Worm (Caenorhabditis elegans) whole organism, L4 larva: ENCODE results near the gene srx-41.

Experiments
- F26F4.8 ChIP-seq: fragments of 200-800 bp; sonication (Bioruptor generic); conservative IDR thresholded peaks from 2 replicates; pipeline ENCODE4 v1.3.6; 2022; ENCODE audit warnings: missing genetic modification characterization, missing compliant biosample characterization
- R02D3.7 ChIP-seq: fragments of 150-350 bp; sonication (generic microtip); optimal IDR thresholded peaks from 3 replicates; lab custom pipeline; 2014; ENCODE audit warnings: missing biosample characterization, missing genetic modification characterization
- T20F7.1 ChIP-seq: fragments of 200-800 bp; sonication (Bioruptor generic); optimal IDR thresholded peaks from 2 replicates; lab custom pipeline; 2018; ENCODE audit warnings: mild to moderate bottlenecking, missing genetic modification characterization, missing compliant biosample characterization
- Y105C5A.15 ChIP-seq: fragments of 200-800 bp; sonication (Bioruptor generic); IDR thresholded peaks from 2 replicates; pipeline ENCODE4 v1.3.6; 2022; ENCODE audit warnings: missing genetic modification characterization, missing compliant biosample characterization
- Y48G9A.11 ChIP-seq: fragments of 200-800 bp; sonication (Bioruptor generic); IDR thresholded peaks from 2 replicates; pipeline ENCODE4 v1.3.6; 2022; ENCODE audit warnings: missing genetic modification reagents, missing genetic modification characterization, missing compliant biosample characterization
- Y5F2A.4 ChIP-seq: fragments of 200-800 bp; sonication (Bioruptor generic); optimal IDR thresholded peaks from 2 replicates; lab custom pipeline; 2018; ENCODE audit warnings: mild to moderate bottlenecking, missing genetic modification characterization, missing compliant biosample characterization
- Y75B8A.6 ChIP-seq: fragments of 200-800 bp; sonication (Bioruptor generic); IDR thresholded peaks from 2 replicates; pipeline ENCODE4 v1.3.6; 2022; ENCODE audit warnings: missing genetic modification reagents, missing genetic modification characterization, missing compliant biosample characterization
- ZK337.2 ChIP-seq: fragments of 200-800 bp; sonication (Bioruptor generic); IDR thresholded peaks from 2 replicates; pipeline ENCODE4 v1.3.6; 2022; ENCODE audit warnings: missing genetic modification reagents, missing genetic modification characterization, missing compliant biosample characterization
- ama-1 ChIP-seq: fragments of 150-350 bp; optimal IDR thresholded peaks from 2 replicates; lab custom pipeline; 2014; ENCODE audit warnings: inconsistent platforms, mixed read lengths
- arid-1 ChIP-seq: fragments of 200-800 bp; sonication (Bioruptor generic); conservative IDR thresholded peaks from 2 replicates; pipeline ENCODE4 v1.3.6; 2022; ENCODE audit warnings: missing genetic modification reagents, missing genetic modification characterization, missing compliant biosample characterization
- ceh-28 ChIP-seq: fragments of 150-350 bp; optimal IDR thresholded peaks from 2 replicates; lab custom pipeline; 2014; ENCODE audit warnings: missing biosample characterization, missing genetic modification reagents, missing genetic modification characterization
- ceh-32 ChIP-seq: sonication (generic microtip); optimal IDR thresholded peaks from 2 replicates; lab custom pipeline; 2016; ENCODE audit warnings: mild to moderate bottlenecking, missing genetic modification characterization, missing compliant biosample characterization; ENCODE audit not compliant: poor library complexity
- ceh-44 ChIP-seq: fragments of 200-800 bp; sonication (Bioruptor generic); IDR thresholded peaks from 2 replicates; pipeline ENCODE4 v1.3.6; 2022; ENCODE audit warnings: missing genetic modification reagents, missing genetic modification characterization, missing compliant biosample characterization
- ceh-62 ChIP-seq: sonication (generic microtip); optimal IDR thresholded peaks from 2 replicates; lab custom pipeline; 2017; ENCODE audit warnings: missing biosample characterization, missing genetic modification characterization
- ceh-82 ChIP-seq: sonication (generic microtip); optimal IDR thresholded peaks from 2 replicates; lab custom pipeline; 2017; ENCODE audit warnings: missing biosample characterization, missing genetic modification characterization
- daf-19 ChIP-seq: fragments of 200-800 bp; sonication (Bioruptor generic); conservative IDR thresholded peaks from 2 replicates; pipeline ENCODE4 v1.3.6; 2022; ENCODE audit warnings: missing genetic modification characterization, missing compliant biosample characterization
- dmd-9 ChIP-seq: fragments of 200-800 bp; sonication (Bioruptor generic); IDR thresholded peaks from 2 replicates; pipeline ENCODE4 v1.3.6; 2022; ENCODE audit warnings: missing genetic modification reagents, missing genetic modification characterization, missing compliant biosample characterization
- duxl-1 ChIP-seq: sonication (generic microtip); optimal IDR thresholded peaks from 2 replicates; lab custom pipeline; 2016; ENCODE audit warnings: mild to moderate bottlenecking, missing genetic modification characterization, moderate library complexity, missing compliant biosample characterization; ENCODE audit not compliant: poor library complexity
- egl-27 ChIP-seq: sonication (generic microtip); optimal IDR thresholded peaks from 3 replicates; lab custom pipeline; 2017; ENCODE audit warnings: missing biosample characterization, missing genetic modification reagents, missing genetic modification characterization
- fkh-10 ChIP-seq: fragments of 150-350 bp; optimal IDR thresholded peaks from 2 replicates; lab custom pipeline; 2014; ENCODE audit warnings: missing biosample characterization, missing genetic modification reagents, missing genetic modification characterization
- gei-8 ChIP-seq: fragments of 200-800 bp; sonication (Bioruptor generic); optimal IDR thresholded peaks from 2 replicates; lab custom pipeline; 2018; ENCODE audit warnings: mild to moderate bottlenecking, missing genetic modification characterization, missing compliant biosample characterization
- hlh-30 ChIP-seq: sonication (generic microtip); optimal IDR thresholded peaks from 2 replicates; lab custom pipeline; 2017; ENCODE audit warnings: antibody characterized with exemption, mild to moderate bottlenecking, missing genetic modification characterization, missing compliant biosample characterization; ENCODE audit not compliant: insufficient read depth
- hmg-1.1 ChIP-seq: fragments of 200-800 bp; sonication (Bioruptor generic); IDR thresholded peaks from 2 replicates; pipeline ENCODE4 v1.3.6; 2022; ENCODE audit warnings: missing genetic modification reagents, missing genetic modification characterization, missing compliant biosample characterization
- jun-1 ChIP-seq: fragments of 150-350 bp; optimal IDR thresholded peaks from 2 replicates; lab custom pipeline; 2014; ENCODE audit warnings: missing biosample characterization, missing genetic modification reagents, missing genetic modification characterization
- lim-7 ChIP-seq: fragments of 200-800 bp; sonication (Bioruptor generic); IDR thresholded peaks from 2 replicates; pipeline ENCODE4 v1.3.6; 2022; ENCODE audit warnings: missing genetic modification characterization, missing compliant biosample characterization
- lin-38 ChIP-seq: fragments of 200-800 bp; sonication (Bioruptor generic); IDR thresholded peaks from 2 replicates; pipeline ENCODE4 v1.3.6; 2022; ENCODE audit warnings: missing genetic modification reagents, missing genetic modification characterization, missing compliant biosample characterization
- lir-3 ChIP-seq: sonication (generic microtip); optimal IDR thresholded peaks from 2 replicates; lab custom pipeline; 2016; ENCODE audit warnings: mild to moderate bottlenecking, missing genetic modification characterization, missing compliant biosample characterization
- madf-5 ChIP-seq, 2 experiments: fragments of 200-800 bp; sonication (Bioruptor generic); IDR thresholded peaks; 2 replicates each; pipeline ENCODE4 v1.3.6; 2022; ENCODE audit warnings: missing compliant biosample characterization in 2 of 2, missing genetic modification characterization in 2 of 2
- madf-9 ChIP-seq: fragments of 200-800 bp; sonication (Bioruptor generic); conservative IDR thresholded peaks from 2 replicates; pipeline ENCODE4 v1.3.6; 2022; ENCODE audit warnings: missing genetic modification reagents, missing genetic modification characterization, missing compliant biosample characterization
- mdt-29 ChIP-seq: fragments of 200-800 bp; sonication (Bioruptor generic); IDR thresholded peaks from 2 replicates; pipeline ENCODE4 v1.3.6; 2022; ENCODE audit warnings: missing genetic modification reagents, missing genetic modification characterization, missing compliant biosample characterization
- mep-1 ChIP-seq: fragments of 150-350 bp; sonication (generic microtip); optimal IDR thresholded peaks from 3 replicates; lab custom pipeline; 2014; ENCODE audit warnings: missing biosample characterization, missing genetic modification characterization
- mes-2 ChIP-seq: sonication (generic microtip); optimal IDR thresholded peaks from 2 replicates; lab custom pipeline; 2016; ENCODE audit warnings: missing genotype, mild to moderate bottlenecking, missing genetic modification characterization, missing compliant biosample characterization; ENCODE audit not compliant: poor library complexity, severe bottlenecking
- mxl-2 ChIP-seq: fragments of 200-800 bp; sonication (Bioruptor generic); conservative IDR thresholded peaks from 2 replicates; pipeline ENCODE4 v1.3.6; 2022; ENCODE audit warnings: missing genetic modification reagents, missing genetic modification characterization, missing compliant biosample characterization
- nhr-111 ChIP-seq: fragments of 200-800 bp; sonication (Bioruptor generic); optimal IDR thresholded peaks from 2 replicates; lab custom pipeline; 2018; ENCODE audit warnings: mild to moderate bottlenecking, missing genetic modification characterization, missing compliant biosample characterization
- nhr-237 ChIP-seq: sonication (generic microtip); optimal IDR thresholded peaks from 2 replicates; lab custom pipeline; 2017; ENCODE audit warnings: missing biosample characterization, missing genetic modification characterization
- nhr-28 ChIP-seq: fragments of 150-350 bp; optimal IDR thresholded peaks from 2 replicates; lab custom pipeline; 2014; ENCODE audit warnings: missing biosample characterization, missing genetic modification characterization
- nhr-42 ChIP-seq: fragments of 200-800 bp; sonication (Bioruptor generic); IDR thresholded peaks from 2 replicates; pipeline ENCODE4 v1.3.6; 2022; ENCODE audit warnings: missing genetic modification characterization, missing compliant biosample characterization
- php-3 ChIP-seq: fragments of 200-800 bp; sonication (Bioruptor generic); IDR thresholded peaks from 2 replicates; pipeline ENCODE4 v1.3.6; 2022; ENCODE audit warnings: missing genetic modification reagents, missing genetic modification characterization, missing compliant biosample characterization
- pqm-1 ChIP-seq: sonication (generic microtip); optimal IDR thresholded peaks from 2 replicates; lab custom pipeline; 2017; ENCODE audit warnings: missing biosample characterization, missing genetic modification characterization
- rbr-2 ChIP-seq: sonication (generic microtip); optimal IDR thresholded peaks from 2 replicates; lab custom pipeline; 2016; ENCODE audit warnings: missing genotype, missing genetic modification characterization, missing compliant biosample characterization
- saeg-2 ChIP-seq: fragments of 200-800 bp; sonication (Bioruptor generic); IDR thresholded peaks from 2 replicates; pipeline ENCODE4 v1.3.6; 2022; ENCODE audit warnings: missing genetic modification reagents, missing genetic modification characterization, missing compliant biosample characterization
- sdz-12 ChIP-seq: fragments of 200-800 bp; sonication (Bioruptor generic); optimal IDR thresholded peaks from 2 replicates; lab custom pipeline; 2018; ENCODE audit warnings: mild to moderate bottlenecking, missing genetic modification characterization, missing compliant biosample characterization
- set-16 ChIP-seq: fragments of 200-800 bp; sonication (Bioruptor generic); IDR thresholded peaks from 2 replicates; pipeline ENCODE4 v1.3.6; 2022; ENCODE audit warnings: missing genetic modification reagents, missing genetic modification characterization, missing compliant biosample characterization
- skn-1 ChIP-seq: fragments of 150-350 bp; optimal IDR thresholded peaks from 2 replicates; lab custom pipeline; 2014; ENCODE audit warnings: missing biosample characterization, missing genetic modification characterization
- snpc-4 ChIP-seq: fragments of 150-350 bp; optimal IDR thresholded peaks from 2 replicates; lab custom pipeline; 2014; ENCODE audit warnings: missing biosample characterization, missing genetic modification characterization
- tag-97 ChIP-seq: fragments of 200-800 bp; sonication (Bioruptor generic); IDR thresholded peaks from 2 replicates; pipeline ENCODE4 v1.3.6; 2022; ENCODE audit warnings: missing genetic modification characterization, missing compliant biosample characterization
- unc-130 ChIP-seq: sonication (generic microtip); optimal IDR thresholded peaks from 2 replicates; lab custom pipeline; 2016; ENCODE audit warnings: missing genetic modification reagents, missing genetic modification characterization, missing compliant biosample characterization
- unc-39 ChIP-seq: sonication (generic microtip); optimal IDR thresholded peaks from 2 replicates; lab custom pipeline; 2017; ENCODE audit warnings: missing biosample characterization, missing genetic modification characterization
- vab-7 ChIP-seq: fragments of 200-800 bp; sonication (Bioruptor generic); IDR thresholded peaks from 2 replicates; pipeline ENCODE4 v1.3.6; 2022; ENCODE audit warnings: missing genetic modification reagents, missing genetic modification characterization, missing compliant biosample characterization
- zfp-2 ChIP-seq: sonication (generic microtip); optimal IDR thresholded peaks from 2 replicates; lab custom pipeline; 2016; ENCODE audit warnings: mild to moderate bottlenecking, missing genetic modification characterization, missing compliant biosample characterization
- zip-2 ChIP-seq: fragments of 150-350 bp; optimal IDR thresholded peaks from 2 replicates; lab custom pipeline; 2014; ENCODE audit warnings: missing biosample characterization, missing genetic modification characterization
- ztf-7 ChIP-seq: fragments of 150-350 bp; optimal IDR thresholded peaks from 2 replicates; lab custom pipeline; 2014; ENCODE audit warnings: missing biosample characterization, missing genetic modification characterization

srx-41 gene

DNA sequence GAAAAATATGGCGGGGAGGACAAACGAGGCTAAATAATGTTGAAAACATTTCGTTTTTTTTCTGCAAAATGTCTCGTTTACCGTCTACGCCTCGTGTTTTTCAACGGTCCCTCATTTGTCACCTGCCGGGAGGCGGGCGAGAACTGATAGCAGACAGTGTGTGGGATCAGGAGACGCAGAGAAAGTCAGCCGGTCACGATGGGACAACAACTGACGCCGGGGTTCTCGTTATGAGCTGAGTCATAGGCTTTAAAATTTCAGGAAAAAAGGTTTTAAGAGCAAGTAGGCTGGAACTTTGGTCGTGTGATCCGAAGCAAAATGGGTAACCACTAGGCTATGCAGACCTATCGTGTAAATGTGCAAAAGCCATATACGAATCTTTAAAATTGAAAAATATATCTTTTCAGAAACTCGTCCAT lies 48.8 kb upstream of the srx-41 start, which contains the start of gene W08A12.2 (continued):
- no peak for TF ChIP-seq saeg-2 (GFP tag; lab: Robert Waterston, UW)
- TF ChIP-seq tag-97 (GFP tag; lab: Robert Waterston, UW) = no peak
- peak in 1 of 2 experiments; percentile 72; a peak in 1 of 4 replicates for TF ChIP-seq madf-5 (GFP tag; IDR thresholded peaks at IDR 0.05; lab: Robert Waterston, UW)
- peak; percentile 56 for TF ChIP-seq Y48G9A.11 (GFP tag; lab: Robert Waterston, UW)
- TF ChIP-seq unc-130 (GFP tag; lab: Kevin White, UChicago) = no peak
- TF ChIP-seq nhr-42 (GFP tag; lab: Robert Waterston, UW) = no peak
- TF ChIP-seq set-16 = peak; percentile 16; the same call in 1 of the 2 replicates
- no peak for TF ChIP-seq gei-8 (GFP tag; lab: Kevin White, UChicago)
- TF ChIP-seq Y75B8A.6 (GFP tag; lab: Robert Waterston, UW) = 0 out of 2 replicates have a peak, but pooled peaks have one; percentile 60
- no peak for TF ChIP-seq nhr-28 (tag; lab: Kevin White, UChicago)
- TF ChIP-seq mxl-2 (GFP tag; lab: Robert Waterston, UW) = no peak
- 0 out of 2 replicates have a peak, but pooled peaks have one; percentile 34 for TF ChIP-seq php-3 (GFP tag; lab: Robert Waterston, UW)
- no peak for TF ChIP-seq ceh-28
- TF ChIP-seq nhr-111 = peak; percentile 8
- no peak; the same call in 1 of the 2 replicates for TF ChIP-seq madf-9 (GFP tag; lab: Robert Waterston, UW)
- no peak for TF ChIP-seq fkh-10 (GFP tag; lab: Kevin White, UChicago)
- no peak for TF ChIP-seq Y105C5A.15 (GFP tag; lab: Robert Waterston, UW)
- peak; percentile 72 for TF ChIP-seq lin-38 (GFP tag; lab: Robert Waterston, UW)
- no peak for TF ChIP-seq sdz-12 (GFP tag; lab: Kevin White, UChicago)
- peak; percentile 71 for TF ChIP-seq vab-7 (GFP tag; lab: Robert Waterston, UW)
- TF ChIP-seq jun-1 (tag; lab: Kevin White, UChicago) = no peak
- peak; percentile 40; the same call in 1 of the 2 replicates for TF ChIP-seq mdt-29 (GFP tag; lab: Robert Waterston, UW)
- 0 out of 2 replicates have a peak, but pooled peaks have one; percentile 18 for TF ChIP-seq hmg-1.1 (GFP tag; lab: Robert Waterston, UW)
- TF ChIP-seq unc-39 = no peak
- TF ChIP-seq ZK337.2 (GFP tag; lab: Robert Waterston, UW) = no peak
- peak; percentile 77 for TF ChIP-seq hlh-30
- TF ChIP-seq skn-1 (tag; lab: Kevin White, UChicago) = no peak
- TF ChIP-seq zip-2 (tag; lab: Kevin White, UChicago) = no peak
- TF ChIP-seq egl-27 = no peak
- TF ChIP-seq ceh-82 (tag; lab: Kevin White, UChicago) = no peak
- peak; percentile 49; the same call in 1 of the 2 replicates for TF ChIP-seq arid-1
- TF ChIP-seq ceh-32 (tag; lab: Kevin White, UChicago) = no peak
- no peak for TF ChIP-seq Y5F2A.4 (GFP tag; lab: Kevin White, UChicago)
- TF ChIP-seq nhr-237 (tag; lab: Kevin White, UChicago) = no peak
- TF ChIP-seq mep-1 = no peak
- peak; percentile 82 for TF ChIP-seq F26F4.8 (GFP tag; lab: Robert Waterston, UW)
- no peak for TF ChIP-seq zfp-2
- TF ChIP-seq rbr-2 = no peak
- peak; percentile 12 for TF ChIP-seq duxl-1
- no peak for TF ChIP-seq T20F7.1 (GFP tag; lab: Kevin White, UChicago)
- TF ChIP-seq R02D3.7 (tag; lab: Kevin White, UChicago) = no peak
- TF ChIP-seq ztf-7 (tag; lab: Kevin White, UChicago) = no peak
- no peak for TF ChIP-seq snpc-4 (tag; lab: Kevin White, UChicago)
- no peak for TF ChIP-seq pqm-1 (tag; lab: Kevin White, UChicago)
- no peak for TF ChIP-seq ama-1
- TF ChIP-seq daf-19 (GFP tag; lab: Robert Waterston, UW) = no peak
- no peak for TF ChIP-seq ceh-44 (GFP tag; lab: Robert Waterston, UW)
- no peak for TF ChIP-seq dmd-9
- no peak for TF ChIP-seq ceh-62
- TF ChIP-seq lim-7 (GFP tag; lab: Robert Waterston, UW) = peak; percentile 89
- no peak for TF ChIP-seq mes-2 (tag; lab: Kevin White, UChicago)
- TF ChIP-seq lir-3 = no peak
